Fruit fly (Drosophila melanogaster): ENCODE results near the gene Naa60.

Gene Naa60

DNA sequence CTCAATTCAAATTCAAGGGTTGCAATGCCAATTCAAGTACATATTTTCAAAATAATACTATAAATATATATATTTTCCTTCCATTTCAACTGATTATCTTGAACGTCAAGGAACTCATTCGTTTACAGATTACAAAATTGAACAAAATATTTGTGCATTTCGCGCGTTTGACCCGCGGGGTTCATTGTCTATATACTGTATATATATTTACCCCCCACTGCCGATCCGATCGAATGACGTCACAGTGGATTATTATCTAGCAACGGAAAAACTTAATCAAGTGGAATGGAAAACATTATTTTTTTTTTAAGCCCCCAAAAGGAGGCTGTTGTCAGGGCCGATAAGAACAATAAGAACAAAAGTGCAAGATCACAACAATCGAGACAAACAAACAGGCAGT, 39.2 kb upstream of the Naa60 start:
- TF ChIP-seq bab1 (GFP tag; optimal IDR thresholded peaks at IDR 0.05) (no peak), cic (GFP tag; optimal IDR thresholded peaks at IDR 0.05) (peak; percentile 24), tj (GFP tag; optimal IDR thresholded peaks at IDR 0.05) (no peak), Hr96 (GFP tag; optimal IDR thresholded peaks at IDR 0.05) (no peak), cnc (optimal IDR thresholded peaks at IDR 0.05) (no peak), CG7101 (tag; optimal IDR thresholded peaks at IDR 0.05) (no peak), Mnt (GFP tag; optimal IDR thresholded peaks at IDR 0.05) (no peak), CG7045 (GFP tag; optimal IDR thresholded peaks at IDR 0.05) (no peak), kay (GFP tag; ENCODE audit: borderline replicate concordance) (peak; percentile 86)

DNA sequence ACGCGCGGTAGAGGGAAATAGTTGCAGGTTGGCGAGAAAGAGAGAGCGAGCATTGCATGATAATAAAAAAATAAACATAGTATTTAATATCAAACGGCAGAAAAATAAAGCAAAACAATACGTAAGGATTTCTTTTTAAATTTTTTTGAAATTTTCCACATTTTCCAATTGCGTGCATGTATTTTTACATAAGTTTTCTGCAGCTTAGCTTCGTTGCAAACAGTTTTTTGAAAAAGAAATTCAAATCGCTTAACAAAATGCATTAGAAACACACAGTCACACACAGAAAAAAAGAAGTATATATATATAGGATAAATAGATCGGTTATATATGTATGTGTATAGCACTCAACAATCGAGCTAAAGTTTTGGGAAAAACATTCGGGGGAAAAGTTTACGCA, 38.0 kb upstream of the Naa60 start:
- TF ChIP-seq kay (GFP tag; ENCODE audit: borderline replicate concordance) (peak; percentile 97), Crg-1 (GFP tag; optimal IDR thresholded peaks at IDR 0.05) (no peak)

dm6 chr3L:9689809-9690208, 36.9 kb upstream of the Naa60 start:
- TF ChIP-seq bab1 (GFP tag; optimal IDR thresholded peaks at IDR 0.05), result no peak
- peak; percentile 49 for TF ChIP-seq CG12768 (GFP tag; optimal IDR thresholded peaks at IDR 0.05)
- peak; percentile 52 for TF ChIP-seq tj (GFP tag; optimal IDR thresholded peaks at IDR 0.05)
- peak; percentile 70 for TF ChIP-seq cic (GFP tag; optimal IDR thresholded peaks at IDR 0.05)
- peak; percentile 67 for TF ChIP-seq Mnt (GFP tag; optimal IDR thresholded peaks at IDR 0.05)
- TF ChIP-seq CG7045 (GFP tag; optimal IDR thresholded peaks at IDR 0.05), result no peak
- TF ChIP-seq CG14711 (tag; optimal IDR thresholded peaks at IDR 0.05), result peak; percentile 2

DNA sequence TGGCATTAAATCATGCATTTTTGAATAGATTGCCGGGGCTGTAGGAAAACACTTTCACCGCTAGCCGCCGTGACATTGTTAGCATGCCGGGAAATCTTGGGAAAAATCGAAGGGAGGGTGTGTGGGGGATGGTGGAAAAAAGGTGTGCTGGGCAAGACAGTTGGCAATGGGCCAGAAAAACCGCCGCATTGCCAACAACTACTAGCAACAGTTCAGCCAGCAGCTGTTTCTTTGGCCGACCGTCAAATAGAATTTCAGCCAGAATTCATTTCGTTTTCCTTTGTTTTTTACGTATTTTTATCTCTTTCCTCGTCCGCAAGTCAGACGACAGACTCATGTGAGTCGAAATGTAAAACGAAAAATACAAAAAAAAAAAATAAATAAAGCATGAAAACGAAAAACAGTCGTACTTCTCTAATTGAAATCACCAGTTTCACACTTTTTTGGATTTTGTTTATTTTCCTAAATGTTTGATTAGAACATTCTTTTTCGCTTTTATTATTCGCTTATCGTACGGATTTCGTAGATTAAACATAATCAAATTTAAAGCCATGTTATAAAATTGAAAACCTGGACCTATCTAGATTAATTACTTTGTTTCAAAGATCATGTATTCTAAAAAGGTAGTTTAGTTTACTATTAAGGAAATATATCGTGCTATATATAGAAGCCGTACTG, 35.8 kb upstream of the Naa60 start:
- no peak for TF ChIP-seq CG12768 (GFP tag; optimal IDR thresholded peaks at IDR 0.05)
- TF ChIP-seq kay (GFP tag; ENCODE audit: borderline replicate concordance), result peak; percentile 83
- peak; percentile 56 for TF ChIP-seq CG5204 (GFP tag; optimal IDR thresholded peaks at IDR 0.05)
- TF ChIP-seq CG7045 (GFP tag; optimal IDR thresholded peaks at IDR 0.05), result no peak
- peak; percentile 6 for TF ChIP-seq pad (GFP tag; optimal IDR thresholded peaks at IDR 0.05)
- no peak for TF ChIP-seq cic (GFP tag; optimal IDR thresholded peaks at IDR 0.05)
- TF ChIP-seq cnc (optimal IDR thresholded peaks at IDR 0.05), result no peak
- TF ChIP-seq CG7101 (tag; optimal IDR thresholded peaks at IDR 0.05), result peak; percentile 68
- no peak for TF ChIP-seq CG1620 (GFP tag; optimal IDR thresholded peaks at IDR 0.05)
- peak; percentile 65 for TF ChIP-seq CG14711 (tag; optimal IDR thresholded peaks at IDR 0.05)
- peak; percentile 77 for TF ChIP-seq CG33017 (tag; optimal IDR thresholded peaks at IDR 0.05)
- TF ChIP-seq Crg-1 (GFP tag; optimal IDR thresholded peaks at IDR 0.05), result no peak
- TF ChIP-seq Hr96 (GFP tag; optimal IDR thresholded peaks at IDR 0.05), result peak; percentile 53
- no peak for TF ChIP-seq Clk (GFP tag; optimal IDR thresholded peaks at IDR 0.05)
- no peak for TF ChIP-seq tj (GFP tag; optimal IDR thresholded peaks at IDR 0.05)
- peak; percentile 17 for TF ChIP-seq toe (GFP tag; optimal IDR thresholded peaks at IDR 0.05)
- TF ChIP-seq ovo (GFP tag; optimal IDR thresholded peaks at IDR 0.05), result no peak
- peak; percentile 48 for TF ChIP-seq bab1 (GFP tag; optimal IDR thresholded peaks at IDR 0.05)
- peak; percentile 37 for TF ChIP-seq Mnt (GFP tag; optimal IDR thresholded peaks at IDR 0.05)
- peak; percentile 57 for TF ChIP-seq CG11617 (GFP tag; optimal IDR thresholded peaks at IDR 0.05)

DNA sequence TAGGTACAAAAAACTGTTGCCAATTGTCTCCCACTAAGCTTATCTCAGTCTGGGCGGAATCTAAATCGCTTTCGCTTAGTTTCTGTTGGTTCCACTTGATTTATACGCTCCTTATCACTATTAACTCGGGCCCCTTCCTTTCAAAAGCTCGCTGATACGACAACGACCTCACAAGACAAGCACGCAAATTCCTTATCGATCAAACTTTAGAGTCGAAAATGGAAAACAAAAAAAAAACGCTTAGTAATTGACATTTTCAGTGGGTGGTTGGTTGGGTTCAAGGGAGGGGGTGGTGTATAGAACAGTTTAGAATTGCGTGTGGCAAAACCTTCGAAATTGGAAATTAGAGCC, 35.2 kb upstream of the Naa60 start:
- no peak for TF ChIP-seq CG33017 (tag; optimal IDR thresholded peaks at IDR 0.05)
- no peak for TF ChIP-seq CG11617 (GFP tag; optimal IDR thresholded peaks at IDR 0.05)
- TF ChIP-seq Mnt (GFP tag; optimal IDR thresholded peaks at IDR 0.05), result peak; percentile 8
- no peak for TF ChIP-seq kay (GFP tag; ENCODE audit: borderline replicate concordance)
- TF ChIP-seq CG5204 (GFP tag; optimal IDR thresholded peaks at IDR 0.05), result no peak
- peak; percentile 57 for TF ChIP-seq CG12768 (GFP tag; optimal IDR thresholded peaks at IDR 0.05)
- TF ChIP-seq cic (GFP tag; optimal IDR thresholded peaks at IDR 0.05), result peak; percentile 73
- no peak for TF ChIP-seq Clk (GFP tag; optimal IDR thresholded peaks at IDR 0.05)
- TF ChIP-seq Hr96 (GFP tag; optimal IDR thresholded peaks at IDR 0.05), result peak; percentile 8

dm6 chr3L:9692234-9692891, 34.3 kb upstream of the Naa60 start:
- peak; percentile 50 for TF ChIP-seq pad (GFP tag; optimal IDR thresholded peaks at IDR 0.05)
- TF ChIP-seq Mnt (GFP tag; optimal IDR thresholded peaks at IDR 0.05), result peak; percentile 90
- TF ChIP-seq Clk (GFP tag; optimal IDR thresholded peaks at IDR 0.05), result no peak
- TF ChIP-seq ovo (GFP tag; optimal IDR thresholded peaks at IDR 0.05), result peak; percentile 98
- TF ChIP-seq cic (GFP tag; optimal IDR thresholded peaks at IDR 0.05), result peak; percentile 88
- no peak for TF ChIP-seq CG5204 (GFP tag; optimal IDR thresholded peaks at IDR 0.05)
- peak in 1 of 2 experiments; percentile 54 for TF ChIP-seq cnc (optimal IDR thresholded peaks at IDR 0.05)
- no peak for TF ChIP-seq CG14711 (tag; optimal IDR thresholded peaks at IDR 0.05)

DNA sequence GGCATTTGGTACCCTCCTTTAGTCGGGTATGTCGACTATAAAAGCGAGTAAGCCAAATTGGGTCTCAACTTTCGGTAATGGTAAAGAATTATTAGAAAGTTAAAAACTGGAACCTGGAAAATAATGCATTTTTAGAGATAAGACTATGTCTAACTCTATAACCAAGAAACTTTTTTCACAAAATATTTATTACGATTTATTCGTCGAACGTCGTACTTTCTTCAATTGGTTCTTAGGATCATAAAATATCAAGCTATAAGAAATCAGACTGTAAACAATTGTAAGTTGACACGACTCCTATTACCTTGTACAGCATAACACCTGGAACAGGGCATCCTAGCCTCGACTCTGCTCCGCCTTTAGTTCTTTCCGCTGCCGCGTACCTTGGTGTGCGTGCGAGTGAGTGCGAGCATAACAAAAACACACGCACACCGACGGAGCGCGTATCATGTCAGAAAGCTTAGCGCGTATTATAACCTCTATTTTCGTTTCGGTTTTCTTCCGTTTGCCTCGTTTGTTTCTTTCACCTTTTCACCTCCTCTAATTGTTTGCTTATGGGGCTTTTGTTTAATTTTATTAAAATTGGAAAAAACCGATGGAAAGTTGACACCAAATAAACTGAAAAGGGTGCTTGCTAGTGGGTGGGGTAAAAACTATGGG, 33.7 kb upstream of the Naa60 start:
- TF ChIP-seq ovo (GFP tag; optimal IDR thresholded peaks at IDR 0.05) (no peak), CG7045 (GFP tag; optimal IDR thresholded peaks at IDR 0.05) (peak; percentile 90), kay (GFP tag; ENCODE audit: borderline replicate concordance) (no peak), Mnt (GFP tag; optimal IDR thresholded peaks at IDR 0.05) (no peak), CG5204 (GFP tag; optimal IDR thresholded peaks at IDR 0.05) (peak; percentile 92), Crg-1 (GFP tag; optimal IDR thresholded peaks at IDR 0.05) (peak; percentile 80), cnc (optimal IDR thresholded peaks at IDR 0.05) (no peak), CG7101 (tag; optimal IDR thresholded peaks at IDR 0.05) (peak; percentile 84), Hr96 (GFP tag; optimal IDR thresholded peaks at IDR 0.05) (peak; percentile 90), toe (GFP tag; optimal IDR thresholded peaks at IDR 0.05) (peak; percentile 91), Clk (GFP tag; optimal IDR thresholded peaks at IDR 0.05) (peak; percentile 85), tj (GFP tag; optimal IDR thresholded peaks at IDR 0.05) (peak; percentile 77), CG12768 (GFP tag; optimal IDR thresholded peaks at IDR 0.05) (peak; percentile 88), cic (GFP tag; optimal IDR thresholded peaks at IDR 0.05) (no peak), bab1 (GFP tag; optimal IDR thresholded peaks at IDR 0.05) (peak; percentile 75), pad (GFP tag; optimal IDR thresholded peaks at IDR 0.05) (peak; percentile 68), CG11617 (GFP tag; optimal IDR thresholded peaks at IDR 0.05) (peak; percentile 93), CG33017 (tag; optimal IDR thresholded peaks at IDR 0.05) (peak; percentile 76), CG1620 (GFP tag; optimal IDR thresholded peaks at IDR 0.05) (peak; percentile 73), CG14711 (tag; optimal IDR thresholded peaks at IDR 0.05) (peak; percentile 68)
